Fruit fly (Drosophila melanogaster) whole organism, embryonic: Measurements from ENCODE around the gene Nsun5.

Experiments used
- Adf1 ChIP-seq: fragments of 200-800 bp; sonication (Bioruptor generic); IDR thresholded peaks from 2 replicates; pipeline ENCODE4 v1.3.6; 2022; ENCODE audit warnings: missing biosample characterization, missing genetic modification characterization
- CG10321 ChIP-seq: fragments of 200-800 bp; sonication (Bioruptor generic); IDR thresholded peaks from 2 replicates; pipeline ENCODE4 v1.3.6; 2022; ENCODE audit warnings: missing biosample characterization, missing genetic modification characterization
- CG11695 ChIP-seq: fragments of 200-800 bp; sonication (Bioruptor generic); IDR thresholded peaks from 3 replicates; pipeline ENCODE4 v1.3.6; 2022; ENCODE audit warnings: missing biosample characterization, missing genetic modification characterization
- CG11723 ChIP-seq: fragments of 200-800 bp; sonication (Bioruptor generic); optimal IDR thresholded peaks from 2 replicates; lab custom pipeline; 2017; ENCODE audit warnings: missing biosample characterization, mild to moderate bottlenecking, missing genetic modification characterization
- CG12942 ChIP-seq: fragments of 200-800 bp; sonication (Bioruptor generic); optimal IDR thresholded peaks from 3 replicates; lab custom pipeline; 2016; ENCODE audit warnings: missing biosample characterization, missing genetic modification characterization
- CG13624 ChIP-seq: fragments of 200-800 bp; sonication (Bioruptor generic); optimal IDR thresholded peaks from 2 replicates; lab custom pipeline; 2016; ENCODE audit warnings: missing biosample characterization, missing genetic modification characterization
- CG18619 ChIP-seq: fragments of 200-800 bp; sonication (Bioruptor generic); optimal IDR thresholded peaks from 3 replicates; lab custom pipeline; 2017; ENCODE audit warnings: missing biosample characterization, mild to moderate bottlenecking, missing genetic modification characterization
- CG31365 ChIP-seq: fragments of 200-800 bp; sonication (Bioruptor generic); optimal IDR thresholded peaks from 2 replicates; lab custom pipeline; 2018; ENCODE audit warnings: missing biosample characterization, mild to moderate bottlenecking, missing genetic modification characterization
- CG32767 ChIP-seq: fragments of 200-800 bp; sonication (Bioruptor generic); IDR thresholded peaks from 2 replicates; pipeline ENCODE4 v1.3.6; 2022; ENCODE audit warnings: missing biosample characterization, missing genetic modification characterization
- CG33213 ChIP-seq: fragments of 200-800 bp; sonication (Bioruptor generic); optimal IDR thresholded peaks from 3 replicates; lab custom pipeline; 2016; ENCODE audit warnings: missing biosample characterization, missing genetic modification characterization
- CG3995 ChIP-seq: fragments of 200-800 bp; sonication (Bioruptor generic); optimal IDR thresholded peaks from 3 replicates; lab custom pipeline; 2016; ENCODE audit warnings: missing biosample characterization, missing genetic modification characterization
- CG4360 ChIP-seq: fragments of 200-800 bp; sonication (Bioruptor generic); IDR thresholded peaks from 2 replicates; pipeline ENCODE4 v1.3.6; 2022; ENCODE audit warnings: missing biosample characterization, missing genetic modification characterization
- CG4820 ChIP-seq: fragments of 200-800 bp; sonication (Bioruptor generic); optimal IDR thresholded peaks from 3 replicates; lab custom pipeline; 2016; ENCODE audit warnings: missing biosample characterization, missing genetic modification characterization
- CG6272 ChIP-seq: fragments of 200-800 bp; sonication (Bioruptor generic); IDR thresholded peaks from 2 replicates; pipeline ENCODE4 v1.3.6; 2022; ENCODE audit warnings: missing biosample characterization, missing genetic modification characterization
- CG6689 ChIP-seq: fragments of 200-800 bp; sonication (Bioruptor generic); IDR thresholded peaks from 2 replicates; pipeline ENCODE4 v1.3.6; 2022; ENCODE audit warnings: missing biosample characterization, missing genetic modification characterization
- CG6765 ChIP-seq: fragments of 200-800 bp; sonication (Bioruptor generic); optimal IDR thresholded peaks from 3 replicates; lab custom pipeline; 2017; ENCODE audit warnings: missing biosample characterization, mild to moderate bottlenecking, missing genetic modification characterization
- CG7839 ChIP-seq: fragments of 200-800 bp; sonication (Bioruptor generic); optimal IDR thresholded peaks from 3 replicates; lab custom pipeline; 2018; ENCODE audit warnings: missing biosample characterization, mild to moderate bottlenecking, missing genetic modification characterization, moderate library complexity
- CG9817 ChIP-seq: fragments of 200-800 bp; sonication (Bioruptor generic); optimal IDR thresholded peaks from 2 replicates; lab custom pipeline; 2018; ENCODE audit warnings: missing biosample characterization, mild to moderate bottlenecking, missing genetic modification characterization, moderate library complexity
- D ChIP-seq, 2 experiments: fragments of 200-800 bp in 1 of 2; fragments of >200 bp in 1 of 2; sonication (Bioruptor generic) in 1 of 2; optimal IDR thresholded peaks; 2 replicates in 1 of 2; 3 replicates in 1 of 2; lab custom pipeline; 2017; ENCODE audit warnings: mild to moderate bottlenecking in 1 of 2, missing biosample characterization in 1 of 2, missing genetic modification characterization in 1 of 2, missing genetic modification reagents in 1 of 2
- D19A ChIP-seq: fragments of 200-800 bp; optimal IDR thresholded peaks from 3 replicates; lab custom pipeline; 2019; ENCODE audit warnings: missing biosample characterization, mild to moderate bottlenecking, missing genetic modification characterization, moderate library complexity
- Fer2 ChIP-seq: fragments of 200-800 bp; sonication (Bioruptor generic); optimal IDR thresholded peaks from 2 replicates; lab custom pipeline; 2018; ENCODE audit warnings: missing biosample characterization, mild to moderate bottlenecking, missing genetic modification characterization, moderate library complexity
- Hmx ChIP-seq: fragments of 200-800 bp; sonication (Bioruptor generic); optimal IDR thresholded peaks from 2 replicates; lab custom pipeline; 2016; ENCODE audit warnings: missing biosample characterization, missing genetic modification characterization
- Hr78 ChIP-seq, 2 experiments: fragments of 200-800 bp in 1 of 2; fragments of >200 bp in 1 of 2; sonication (Bioruptor generic) in 1 of 2; optimal IDR thresholded peaks; 2 replicates each; lab custom pipeline; 2017 to 2019; ENCODE audit warnings: missing biosample characterization in 2 of 2, missing genetic modification characterization in 2 of 2, mild to moderate bottlenecking in 1 of 2, moderate library complexity in 1 of 2
- Opbp ChIP-seq: fragments of 200-800 bp; sonication (Bioruptor generic); IDR thresholded peaks from 3 replicates; pipeline ENCODE4 v1.3.6; 2022; ENCODE audit warnings: missing biosample characterization, missing genetic modification characterization; ENCODE audit not compliant: partially characterized antibody
- Optix ChIP-seq: fragments of 200-800 bp; sonication (Bioruptor generic); IDR thresholded peaks from 3 replicates; pipeline ENCODE4 v1.3.6; 2022; ENCODE audit warnings: missing biosample characterization, missing genetic modification characterization
- Six4 ChIP-seq: fragments of 200-800 bp; sonication (Bioruptor generic); optimal IDR thresholded peaks from 2 replicates; lab custom pipeline; 2016; ENCODE audit warnings: missing biosample characterization, missing genetic modification characterization
- Spps ChIP-seq: fragments of 200-800 bp; sonication (Bioruptor generic); optimal IDR thresholded peaks from 2 replicates; lab custom pipeline; 2018; ENCODE audit warnings: missing biosample characterization, mild to moderate bottlenecking, missing genetic modification characterization
- al ChIP-seq: fragments of 200-800 bp; sonication (Bioruptor generic); IDR thresholded peaks from 2 replicates; pipeline ENCODE4 v1.3.6; 2022; ENCODE audit warnings: missing biosample characterization, missing genetic modification characterization
- chif ChIP-seq, 2 experiments: fragments of 200-800 bp; sonication (Bioruptor generic); optimal IDR thresholded peaks; 3 replicates each; lab custom pipeline; 2016; ENCODE audit warnings: missing biosample characterization in 2 of 2, missing genetic modification characterization in 2 of 2
- chn ChIP-seq: fragments of 200-800 bp; sonication (Bioruptor generic); optimal IDR thresholded peaks from 2 replicates; lab custom pipeline; 2016; ENCODE audit warnings: missing biosample characterization, missing genetic modification characterization
- crp ChIP-seq, 2 experiments: fragments of 200-800 bp; sonication (Bioruptor generic); optimal IDR thresholded peaks; 2 replicates in 1 of 2; 3 replicates in 1 of 2; lab custom pipeline; 2017; ENCODE audit warnings: missing biosample characterization in 2 of 2, missing genetic modification characterization in 2 of 2, mild to moderate bottlenecking in 1 of 2, moderate library complexity in 1 of 2
- dimm ChIP-seq: fragments of 200-800 bp; sonication (Bioruptor generic); IDR thresholded peaks from 2 replicates; pipeline ENCODE4 v1.3.6; 2022; ENCODE audit warnings: missing biosample characterization, missing genetic modification characterization
- dpn ChIP-seq, 2 experiments: fragments of 200-800 bp; sonication (Bioruptor generic); optimal IDR thresholded peaks; 3 replicates each; lab custom pipeline; 2016; ENCODE audit warnings: missing biosample characterization in 2 of 2, missing genetic modification characterization in 2 of 2
- esg ChIP-seq: fragments of 200-800 bp; sonication (Bioruptor generic); conservative IDR thresholded peaks from 2 replicates; pipeline ENCODE4 v1.3.6; 2022; ENCODE audit warnings: missing biosample characterization, missing genetic modification characterization
- eyg ChIP-seq: fragments of 200-800 bp; sonication (Bioruptor generic); optimal IDR thresholded peaks from 3 replicates; lab custom pipeline; 2016; ENCODE audit warnings: missing biosample characterization, missing genetic modification characterization
- fru ChIP-seq: fragments of >200 bp; optimal IDR thresholded peaks from 2 replicates; lab custom pipeline; 2017
- gcm ChIP-seq: fragments of 200-800 bp; sonication (Bioruptor generic); optimal IDR thresholded peaks from 2 replicates; lab custom pipeline; 2019; ENCODE audit warnings: missing biosample characterization, mild to moderate bottlenecking, missing genetic modification characterization, moderate library complexity
- insv ChIP-seq, 2 experiments: fragments of 200-800 bp; sonication (Bioruptor generic); optimal IDR thresholded peaks; 3 replicates each; lab custom pipeline; 2016 to 2018; ENCODE audit warnings: missing biosample characterization in 2 of 2, missing genetic modification characterization in 2 of 2
- jing ChIP-seq: fragments of 200-800 bp; sonication (Bioruptor generic); optimal IDR thresholded peaks from 2 replicates; lab custom pipeline; 2018; ENCODE audit warnings: missing biosample characterization, mild to moderate bottlenecking, missing genetic modification characterization
- lab ChIP-seq: fragments of 200-800 bp; sonication (Bioruptor generic); optimal IDR thresholded peaks from 3 replicates; lab custom pipeline; 2017; ENCODE audit warnings: missing biosample characterization, missing genetic modification characterization, mild to moderate bottlenecking, moderate library complexity, missing genetic modification reagents
- odd ChIP-seq: fragments of 200-800 bp; sonication (Bioruptor generic); optimal IDR thresholded peaks from 2 replicates; lab custom pipeline; 2017; ENCODE audit warnings: missing biosample characterization, mild to moderate bottlenecking, missing genetic modification characterization
- pzg ChIP-seq: fragments of 200-800 bp; sonication (Bioruptor generic); optimal IDR thresholded peaks from 3 replicates; lab custom pipeline; 2018; ENCODE audit warnings: missing biosample characterization, mild to moderate bottlenecking, missing genetic modification characterization, moderate library complexity
- ranshi ChIP-seq: fragments of 200-800 bp; sonication (Bioruptor generic); IDR thresholded peaks from 2 replicates; pipeline ENCODE4 v1.3.6; 2022; ENCODE audit warnings: missing biosample characterization, missing genetic modification characterization
- sens ChIP-seq: fragments of 200-800 bp; sonication (Bioruptor generic); peaks from one replicate; lab custom pipeline; 2016; ENCODE audit warnings: missing biosample characterization, missing genetic modification characterization
- sisA ChIP-seq: fragments of 200-800 bp; sonication (Bioruptor generic); IDR thresholded peaks from 2 replicates; pipeline ENCODE4 v1.3.6; 2022; ENCODE audit warnings: missing biosample characterization, missing genetic modification characterization
- ssp ChIP-seq: fragments of 200-800 bp; sonication (Bioruptor generic); IDR thresholded peaks from 2 replicates; pipeline ENCODE4 v1.3.6; 2022; ENCODE audit warnings: missing biosample characterization, missing genetic modification characterization
- tap ChIP-seq: fragments of 200-800 bp; optimal IDR thresholded peaks from 3 replicates; lab custom pipeline; 2019; ENCODE audit warnings: missing biosample characterization, mild to moderate bottlenecking, missing genetic modification characterization, moderate library complexity
- trh ChIP-seq: fragments of 200-800 bp; sonication (Bioruptor generic); optimal IDR thresholded peaks from 2 replicates; lab custom pipeline; 2016; ENCODE audit warnings: missing biosample characterization, missing genetic modification characterization
- usp ChIP-seq: fragments of >200 bp; optimal IDR thresholded peaks from 2 replicates; lab custom pipeline; 2017; ENCODE audit warnings: missing biosample characterization, missing genetic modification characterization
- vnd ChIP-seq: fragments of 200-800 bp; sonication (Bioruptor generic); IDR thresholded peaks from 3 replicates; pipeline ENCODE4 v1.3.6; 2022; ENCODE audit warnings: missing biosample characterization, missing genetic modification characterization; ENCODE audit not compliant: partially characterized antibody
- yki ChIP-seq: fragments of >200 bp; optimal IDR thresholded peaks from 3 replicates; lab custom pipeline; 2018

Gene Nsun5

dm6 chr3R:19164873-19165456 is 2.9 kb upstream of the Nsun5 start (continued):
- no peak for TF ChIP-seq CG9817 (tag; lab: Kevin White, UChicago)
- TF ChIP-seq CG31365 (tag; lab: Kevin White, UChicago) = no peak
- no peak for TF ChIP-seq CG12942 (GFP tag; lab: Kevin White, UChicago)
- no peak for TF ChIP-seq Spps (tag; lab: Kevin White, UChicago)
- TF ChIP-seq CG13624 (GFP tag; lab: Kevin White, UChicago) = no peak
- TF ChIP-seq gcm (GFP tag; lab: Kevin White, UChicago) = no peak
- TF ChIP-seq jing (GFP tag; lab: Kevin White, UChicago) = no peak
- TF ChIP-seq usp (GFP tag; lab: Kevin White, UChicago) = no peak
- TF ChIP-seq eyg (GFP tag; lab: Kevin White, UChicago) = no peak
- no peak for TF ChIP-seq CG6272
- no peak for TF ChIP-seq Optix (GFP tag; lab: Robert Waterston, UW)
- peak in 1 of 2 experiments; percentile 35 for TF ChIP-seq dpn (GFP tag; optimal IDR thresholded peaks at IDR 0.05; lab: Kevin White, UChicago)
- no peak for TF ChIP-seq al
- no peak for TF ChIP-seq CG3995 (GFP tag; lab: Kevin White, UChicago)
- peak; percentile 17 for TF ChIP-seq odd
- no peak for TF ChIP-seq CG11695 (GFP tag; lab: Robert Waterston, UW)
- TF ChIP-seq CG33213 (GFP tag; lab: Kevin White, UChicago) = peak; percentile 10
- TF ChIP-seq CG4360 (GFP tag; lab: Robert Waterston, UW) = peak; percentile 15; the same call in 1 of the 2 replicates
- no peak for TF ChIP-seq CG4820
- no peak for TF ChIP-seq Fer2 (tag; lab: Kevin White, UChicago)
- TF ChIP-seq CG11723 (GFP tag; lab: Kevin White, UChicago) = peak; percentile 29
- TF ChIP-seq CG10321 = no peak
- TF ChIP-seq yki (lab: Kevin White, UChicago) = no peak
- TF ChIP-seq tap (tag; lab: Kevin White, UChicago) = no peak
- no peak for TF ChIP-seq Hr78 (GFP tag; optimal IDR thresholded peaks at IDR 0.05; lab: Kevin White, UChicago)
- no peak for TF ChIP-seq dimm
- no peak for TF ChIP-seq pzg (GFP tag; lab: Kevin White, UChicago)
- TF ChIP-seq chif (GFP tag; optimal IDR thresholded peaks at IDR 0.05; lab: Kevin White, UChicago) = peak; percentile 1 to 17
- TF ChIP-seq D (optimal IDR thresholded peaks at IDR 0.05; lab: Kevin White, UChicago) = no peak
- TF ChIP-seq D (GFP tag; optimal IDR thresholded peaks at IDR 0.05; lab: Kevin White, UChicago) = no peak
- TF ChIP-seq Hmx (GFP tag; lab: Kevin White, UChicago) = no peak
- TF ChIP-seq chn (GFP tag; lab: Kevin White, UChicago) = no peak
- no peak for TF ChIP-seq trh (GFP tag; lab: Kevin White, UChicago)
- TF ChIP-seq vnd (GFP tag; lab: Robert Waterston, UW) = no peak
- TF ChIP-seq sens = peak; percentile 91
- peak; percentile 54 for TF ChIP-seq CG7839
- TF ChIP-seq CG32767 = 0 out of 2 replicates have a peak, but pooled peaks have one; percentile 17
- no peak for TF ChIP-seq ssp
- no peak for TF ChIP-seq sisA (GFP tag; lab: Robert Waterston, UW)
- peak; percentile 57 for TF ChIP-seq lab (GFP tag; lab: Kevin White, UChicago)
- peak; percentile 22 for TF ChIP-seq esg (GFP tag; lab: Robert Waterston, UW)
- peak; percentile 32 for TF ChIP-seq D19A
- peak; percentile 60 for TF ChIP-seq CG18619 (GFP tag; lab: Kevin White, UChicago)
- no peak for TF ChIP-seq Adf1 (GFP tag; lab: Robert Waterston, UW)
- TF ChIP-seq CG6765 = no peak
- TF ChIP-seq ranshi = peak; percentile 53; the same call in 1 of the 2 replicates
- TF ChIP-seq fru (lab: Kevin White, UChicago) = no peak
- TF ChIP-seq CG6689 (GFP tag; lab: Robert Waterston, UW) = peak; percentile 32; the same call in 1 of the 2 replicates
- no peak for TF ChIP-seq Six4 (GFP tag; lab: Kevin White, UChicago)
- TF ChIP-seq insv (GFP tag; optimal IDR thresholded peaks at IDR 0.05; lab: Kevin White, UChicago) = no peak
- TF ChIP-seq Opbp (GFP tag; lab: Robert Waterston, UW) = no peak
- no peak for TF ChIP-seq crp (GFP tag; optimal IDR thresholded peaks at IDR 0.05; lab: Kevin White, UChicago)
